Worm (Caenorhabditis elegans) whole organism, mixed stage, embryonic: ENCODE data around the gene ZK863.8.

ENCODE experiments used
- blmp-1 ChIP-seq: fragments of 150-350 bp; optimal IDR thresholded peaks from 2 replicates; lab custom pipeline; 2014; ENCODE audit warnings: missing biosample characterization, missing genetic modification characterization
- ceh-39 ChIP-seq: fragments of 150-350 bp; optimal IDR thresholded peaks from 2 replicates; lab custom pipeline; 2014; ENCODE audit warnings: missing biosample characterization, missing genetic modification characterization
- ces-1 ChIP-seq: fragments of 150-350 bp; optimal IDR thresholded peaks from 2 replicates; lab custom pipeline; 2014; ENCODE audit warnings: missing biosample characterization, missing genetic modification reagents, missing genetic modification characterization
- cnd-1 ChIP-seq: fragments of 200-800 bp; sonication (Bioruptor generic); optimal IDR thresholded peaks from 2 replicates; lab custom pipeline; 2018; ENCODE audit warnings: mild to moderate bottlenecking, missing genetic modification characterization, missing compliant biosample characterization
- elt-3 ChIP-seq: fragments of 150-350 bp; optimal IDR thresholded peaks from 2 replicates; lab custom pipeline; 2014; ENCODE audit warnings: missing biosample characterization, missing genetic modification characterization
- hlh-1 ChIP-seq: fragments of 150-350 bp; optimal IDR thresholded peaks from 2 replicates; lab custom pipeline; 2014; ENCODE audit warnings: missing biosample characterization, missing genetic modification reagents, missing genetic modification characterization
- nhr-12 ChIP-seq: fragments of 150-350 bp; optimal IDR thresholded peaks from 2 replicates; lab custom pipeline; 2014; ENCODE audit warnings: missing biosample characterization, missing genetic modification characterization
- pha-4 ChIP-seq: fragments of 150-350 bp; optimal IDR thresholded peaks from 2 replicates; lab custom pipeline; 2018; ENCODE audit warnings: missing biosample characterization, missing genetic modification reagents, missing genetic modification characterization
- snpc-4 ChIP-seq: fragments of 150-350 bp; optimal IDR thresholded peaks from 2 replicates; lab custom pipeline; 2014; ENCODE audit warnings: missing biosample characterization, missing genetic modification characterization
- unc-39 ChIP-seq: fragments of 150-350 bp; optimal IDR thresholded peaks from 2 replicates; lab custom pipeline; 2014; ENCODE audit warnings: missing biosample characterization, missing genetic modification characterization
- ztf-11 ChIP-seq: fragments of 150-350 bp; optimal IDR thresholded peaks from 2 replicates; lab custom pipeline; 2014; ENCODE audit warnings: missing biosample characterization, missing genetic modification characterization

DNA sequence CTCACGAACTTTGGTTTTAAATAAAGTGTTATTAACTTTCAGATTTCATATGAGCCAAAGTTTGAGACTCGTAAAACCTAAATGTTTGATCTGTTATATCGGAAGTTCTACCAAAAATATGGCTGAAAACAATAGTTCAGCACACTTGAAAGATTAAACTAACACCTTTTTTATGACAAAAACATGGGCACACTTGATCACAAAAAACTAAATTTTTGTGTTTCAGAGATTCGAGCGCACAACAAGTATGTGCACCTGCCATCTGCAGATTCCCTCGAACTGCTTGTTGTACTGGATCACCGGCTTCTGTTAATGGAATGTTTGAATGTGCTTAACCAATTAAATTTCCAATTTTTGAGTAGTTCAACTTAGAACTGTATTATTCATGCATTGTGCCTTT lies 33.5 kb downstream of the ZK863.8 start:
- TF ChIP-seq snpc-4 (no peak), nhr-12 (tag; lab: Kevin White, UChicago) (no peak), ces-1 (GFP tag; lab: Kevin White, UChicago) (no peak), ceh-39 (no peak), blmp-1 (tag; lab: Kevin White, UChicago) (no peak), hlh-1 (tag; lab: Kevin White, UChicago) (no peak), elt-3 (tag; lab: Kevin White, UChicago) (no peak), ztf-11 (no peak), unc-39 (tag; lab: Kevin White, UChicago) (no peak), cnd-1 (tag; lab: Kevin White, UChicago) (no peak), pha-4 (tag; lab: Kevin White, UChicago) (no peak)
